Fruit fly (Drosophila melanogaster): Measurements from ENCODE around the gene CG42327.

The CG42327 gene

dm6 chr3R:11688055-11688454 is 32.1 kb downstream of the CG42327 start, which contains the start of gene CG6834:
Gene CG6834, minus strand, starts transcription at chr3R:11688133.
- TF ChIP-seq dimm (GFP tag; IDR thresholded peaks at IDR 0.05) (no peak), MESR4 (GFP tag; optimal IDR thresholded peaks at IDR 0.05) (no peak), otp (GFP tag; IDR thresholded peaks at IDR 0.05) (no peak), Dek (tag; optimal IDR thresholded peaks at IDR 0.05) (no peak), sim (GFP tag; IDR thresholded peaks at IDR 0.05) (no peak), sug (tag; optimal IDR thresholded peaks at IDR 0.05) (peak; percentile 96), sd (tag; optimal IDR thresholded peaks at IDR 0.05) (peak; percentile 38), PHDP (tag; optimal IDR thresholded peaks at IDR 0.05) (peak; percentile 43), BtbVII (GFP tag; optimal IDR thresholded peaks at IDR 0.05) (peak; percentile 47), ATbp (GFP tag; optimal IDR thresholded peaks at IDR 0.05) (peak; percentile 1), CG11247 (GFP tag; IDR thresholded peaks at IDR 0.05) (no peak), CG6791 (GFP tag; IDR thresholded peaks at IDR 0.05; ENCODE audit: partially characterized antibody) (no peak), CG13894 (tag; optimal IDR thresholded peaks at IDR 0.05) (no peak), CG10431 (GFP tag; optimal IDR thresholded peaks at IDR 0.05) (peak; percentile 39), klu (GFP tag; IDR thresholded peaks at IDR 0.05) (no peak), Vsx1 (GFP tag; optimal IDR thresholded peaks at IDR 0.05) (no peak), Ets97D (GFP tag; optimal IDR thresholded peaks at IDR 0.05) (no peak), Aef1 (GFP tag; IDR thresholded peaks at IDR 0.05) (no peak), CG17568 (GFP tag; optimal IDR thresholded peaks at IDR 0.05) (peak; percentile 12), CG30431 (GFP tag; optimal IDR thresholded peaks at IDR 0.05) (no peak), salm (tag; optimal IDR thresholded peaks at IDR 0.05) (peak; percentile 66), CG2678 (tag; optimal IDR thresholded peaks at IDR 0.05) (peak; percentile 34), HmgZ (tag; optimal IDR thresholded peaks at IDR 0.05) (no peak), CG12071 (GFP tag; optimal IDR thresholded peaks at IDR 0.05) (peak; percentile 12), CG4360 (GFP tag; IDR thresholded peaks at IDR 0.05) (no peak), Nf-YC (tag; optimal IDR thresholded peaks at IDR 0.05) (peak; percentile 34), wek (GFP tag; optimal IDR thresholded peaks at IDR 0.05) (peak; percentile 46), eve (GFP tag; optimal IDR thresholded peaks at IDR 0.05) (peak in 1 of 2 experiments; percentile 45), CG4820 (GFP tag; optimal IDR thresholded peaks at IDR 0.05) (no peak), CG2889 (GFP tag; IDR thresholded peaks at IDR 0.05) (no peak), CG31388 (GFP tag; optimal IDR thresholded peaks at IDR 0.05) (no peak), CG31365 (tag; optimal IDR thresholded peaks at IDR 0.05) (peak; percentile 0), CG32772 (GFP tag; IDR thresholded peaks at IDR 0.05) (no peak), CG16815 (GFP tag; optimal IDR thresholded peaks at IDR 0.05) (no peak), grn (GFP tag; optimal IDR thresholded peaks at IDR 0.05) (peak; percentile 78), Pdp1 (GFP tag; optimal IDR thresholded peaks at IDR 0.05) (peak in 1 of 2 experiments; percentile 90), CG31441 (GFP tag; IDR thresholded peaks at IDR 0.05) (no peak), unpg (GFP tag; optimal IDR thresholded peaks at IDR 0.05) (peak; percentile 20), al (GFP tag; IDR thresholded peaks at IDR 0.05) (no peak), nerfin-1 (tag; optimal IDR thresholded peaks at IDR 0.05) (peak; percentile 40), Fer1 (GFP tag; optimal IDR thresholded peaks at IDR 0.05) (peak; percentile 31), zfh2 (GFP tag; optimal IDR thresholded peaks at IDR 0.05) (no peak), Med (GFP tag) (peak; percentile 73), bbx (GFP tag; IDR thresholded peaks at IDR 0.05; ENCODE audit: partially characterized antibody) (no peak), pho (GFP tag; optimal IDR thresholded peaks at IDR 0.05) (no peak), Nf-YB (GFP tag; optimal IDR thresholded peaks at IDR 0.05) (no peak), CG1603 (tag; optimal IDR thresholded peaks at IDR 0.05) (peak; percentile 15), CG34376 (GFP tag; optimal IDR thresholded peaks at IDR 0.05) (peak; percentile 74), CG15601 (tag; optimal IDR thresholded peaks at IDR 0.05) (peak; percentile 59), CG33557 (GFP tag; optimal IDR thresholded peaks at IDR 0.05) (peak; percentile 53)
